Fruit fly (Drosophila melanogaster): ENCODE data around the gene CG4199.

The CG4199 gene

dm6 chrX:2083109-2083508 is 9.8 kb upstream of the CG4199 start (continued):
- TF ChIP-seq CG11504 (tag; optimal IDR thresholded peaks at IDR 0.05) (peak; percentile 41), Hey (tag; optimal IDR thresholded peaks at IDR 0.05) (no peak), Abd-B (GFP tag; optimal IDR thresholded peaks at IDR 0.05) (peak; percentile 7), Pdp1 (GFP tag; optimal IDR thresholded peaks at IDR 0.05) (peak; percentile 12 to 36), btn (GFP tag; optimal IDR thresholded peaks at IDR 0.05) (no peak), lola (GFP tag; optimal IDR thresholded peaks at IDR 0.05) (no peak), unpg (GFP tag; optimal IDR thresholded peaks at IDR 0.05) (peak; percentile 57), hkb (optimal IDR thresholded peaks at IDR 0.05) (no peak), hkb (GFP tag; IDR thresholded peaks at IDR 0.05) (no peak; the same call in 1 of the 2 replicates), Nf-YA (GFP tag; IDR thresholded peaks at IDR 0.05) (no peak), CG6813 (GFP tag; optimal IDR thresholded peaks at IDR 0.05) (no peak), Hsf (GFP tag; optimal IDR thresholded peaks at IDR 0.05) (peak; percentile 50), CG3281 (GFP tag; optimal IDR thresholded peaks at IDR 0.05) (peak; percentile 79), ranshi (GFP tag; IDR thresholded peaks at IDR 0.05) (peak; percentile 44; the same call in 1 of the 2 replicates), CG10462 (GFP tag; optimal IDR thresholded peaks at IDR 0.05) (no peak), zen (tag; optimal IDR thresholded peaks at IDR 0.05) (no peak), Gug (GFP tag; IDR thresholded peaks at IDR 0.05) (peak; percentile 71; the same call in 3 of the 4 replicates), Drgx (GFP tag; IDR thresholded peaks at IDR 0.05) (peak; percentile 94), zfh2 (GFP tag; optimal IDR thresholded peaks at IDR 0.05) (peak; percentile 81), vfl (GFP tag; optimal IDR thresholded peaks at IDR 0.05) (peak; percentile 28), Sin3A (optimal IDR thresholded peaks at IDR 0.05) (no peak), ken (GFP tag; IDR thresholded peaks at IDR 0.05) (no peak), peb (GFP tag; IDR thresholded peaks at IDR 0.05) (no peak), CG14050 (GFP tag; IDR thresholded peaks at IDR 0.05) (peak; percentile 28; the same call in 1 of the 3 replicates), CG10321 (GFP tag; IDR thresholded peaks at IDR 0.05) (peak; percentile 42; the same call in 1 of the 2 replicates), CG8478 (optimal IDR thresholded peaks at IDR 0.05) (no peak), CG7963 (GFP tag; IDR thresholded peaks at IDR 0.05; ENCODE audit: partially characterized antibody) (no peak), CG4820 (GFP tag; optimal IDR thresholded peaks at IDR 0.05) (no peak), Gsc (GFP tag; IDR thresholded peaks at IDR 0.05) (no peak), Ets65A (GFP tag) (peak; percentile 92), fd3F (GFP tag; optimal IDR thresholded peaks at IDR 0.05) (peak; percentile 55), CG12659 (GFP tag; optimal IDR thresholded peaks at IDR 0.05) (peak; percentile 11), CG14667 (GFP tag; IDR thresholded peaks at IDR 0.05) (0 out of 2 replicates have a peak, but pooled peaks have one; percentile 41), lab (GFP tag; optimal IDR thresholded peaks at IDR 0.05) (peak; percentile 83), PHDP (tag; optimal IDR thresholded peaks at IDR 0.05) (peak; percentile 62), ci (GFP tag; IDR thresholded peaks at IDR 0.05) (peak; percentile 54; the same call in 2 of the 3 replicates), CG10209 (GFP tag; optimal IDR thresholded peaks at IDR 0.05) (peak; percentile 40), wor (GFP tag; IDR thresholded peaks at IDR 0.05) (no peak), nau (GFP tag; optimal IDR thresholded peaks at IDR 0.05) (no peak), CG2889 (GFP tag; IDR thresholded peaks at IDR 0.05) (peak; percentile 52; the same call in 1 of the 3 replicates), sc (optimal IDR thresholded peaks at IDR 0.05) (no peak), sc (GFP tag; optimal IDR thresholded peaks at IDR 0.05) (no peak), CG14014 (GFP tag; IDR thresholded peaks at IDR 0.05) (peak; percentile 43; the same call in 1 of the 2 replicates), CG9727 (GFP tag; optimal IDR thresholded peaks at IDR 0.05) (peak; percentile 29), CG43689 (GFP tag; IDR thresholded peaks at IDR 0.05) (no peak), eyg (GFP tag; optimal IDR thresholded peaks at IDR 0.05) (no peak), CG11456 (GFP tag; IDR thresholded peaks at IDR 0.05) (peak; percentile 85), CG13624 (GFP tag; optimal IDR thresholded peaks at IDR 0.05) (peak; percentile 60), HHEX (GFP tag; optimal IDR thresholded peaks at IDR 0.05) (peak; percentile 58), stwl (tag; optimal IDR thresholded peaks at IDR 0.05) (no peak), CG13123 (GFP tag; optimal IDR thresholded peaks at IDR 0.05) (no peak), Xbp1 (GFP tag; optimal IDR thresholded peaks at IDR 0.05) (peak; percentile 32)

All from whole organism, embryonic.